5 worm cellular contexts compared by ENCODE assay signal in the genomic region with DNA sequence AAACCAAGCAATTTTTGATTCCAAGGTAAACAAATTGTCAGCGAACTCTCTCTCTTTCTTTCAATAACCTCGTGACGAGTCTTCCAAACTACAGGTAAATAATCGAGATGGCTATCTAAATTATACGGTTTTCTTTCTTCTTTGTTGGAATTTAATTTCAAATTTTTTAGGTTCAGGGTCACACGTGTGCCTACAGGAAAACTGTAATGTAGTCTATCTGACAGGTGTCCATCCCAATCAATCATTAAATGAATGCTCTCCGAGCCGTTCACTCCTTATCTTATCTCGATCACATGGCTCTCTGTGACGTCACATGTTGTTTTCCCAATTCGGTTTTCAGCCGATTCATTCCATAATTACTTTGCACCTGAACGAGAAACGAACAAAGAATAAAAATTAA.
TF ChIP-seq lines count a peak whose summit lies in the region.

No protein-coding gene starts in this region.

TF ChIP-seq in whole organism, L1 larva, 84 proteins besides CTCF, POLR2A, EP300 and RAD21 (continued from another document):
- TF ChIP-seq nhr-20 (tag; optimal IDR thresholded peaks at IDR 0.05; lab: Kevin White, UChicago) (peak; percentile 86), grh-1 (GFP tag; IDR thresholded peaks at IDR 0.05; lab: Robert Waterston, UW) (no peak), Y116A8C.19 (tag; optimal IDR thresholded peaks at IDR 0.05; lab: Kevin White, UChicago; ENCODE audit: borderline replicate concordance) (no peak), alr-1 (tag; optimal IDR thresholded peaks at IDR 0.05; lab: Kevin White, UChicago; ENCODE audit: borderline replicate concordance) (no peak), hlh-4 (tag; optimal IDR thresholded peaks at IDR 0.05; lab: Kevin White, UChicago) (no peak), lin-35 (GFP tag; optimal IDR thresholded peaks at IDR 0.05; lab: Kevin White, UChicago) (peak in 1 of 2 experiments; percentile 29), ets-5 (GFP tag; IDR thresholded peaks at IDR 0.05; lab: Robert Waterston, UW) (no peak), aha-1 (tag; optimal IDR thresholded peaks at IDR 0.05; lab: Kevin White, UChicago) (no peak), dpl-1 (GFP tag; optimal IDR thresholded peaks at IDR 0.05; lab: Kevin White, UChicago) (no peak), sptf-1 (tag; optimal IDR thresholded peaks at IDR 0.05; lab: Kevin White, UChicago) (no peak), lin-14 (GFP tag; optimal IDR thresholded peaks at IDR 0.05; lab: Kevin White, UChicago) (peak; percentile 52), snu-23 (GFP tag; optimal IDR thresholded peaks at IDR 0.05; lab: Kevin White, UChicago) (peak; percentile 28), mdl-1 (tag; optimal IDR thresholded peaks at IDR 0.05; lab: Kevin White, UChicago) (peak in 1 of 2 experiments; percentile 32), egl-13 (tag; optimal IDR thresholded peaks at IDR 0.05; lab: Kevin White, UChicago) (no peak), nhr-90 (tag; optimal IDR thresholded peaks at IDR 0.05; lab: Kevin White, UChicago; ENCODE audit: poor library complexity) (peak; percentile 24), efl-1 (optimal IDR thresholded peaks at IDR 0.05; lab: Kevin White, UChicago) (no peak), efl-1 (GFP tag; optimal IDR thresholded peaks at IDR 0.05 in 1 of 2; lab: Kevin White, UChicago) (peak in 1 of 2 experiments; percentile 84), lir-3 (tag; optimal IDR thresholded peaks at IDR 0.05; lab: Kevin White, UChicago; ENCODE audit: poor library complexity) (no peak), xbp-1 (tag; optimal IDR thresholded peaks at IDR 0.05; lab: Kevin White, UChicago) (no peak), nhr-237 (tag; optimal IDR thresholded peaks at IDR 0.05; lab: Kevin White, UChicago) (no peak), fos-1 (tag; optimal IDR thresholded peaks at IDR 0.05; lab: Kevin White, UChicago) (no peak), hpl-2 (GFP tag; optimal IDR thresholded peaks at IDR 0.05; lab: Kevin White, UChicago) (no peak)

TF ChIP-seq in whole organism, L2 larva, 48 proteins besides CTCF, POLR2A, EP300 and RAD21 (continued from another document):
- TF ChIP-seq elt-3 (tag; optimal IDR thresholded peaks at IDR 0.05; lab: Kevin White, UChicago) (no peak), nhr-77 (tag; optimal IDR thresholded peaks at IDR 0.05; lab: Kevin White, UChicago) (no peak), nhr-12 (tag; optimal IDR thresholded peaks at IDR 0.05; lab: Kevin White, UChicago) (no peak), ztf-4 (tag; optimal IDR thresholded peaks at IDR 0.05; lab: Kevin White, UChicago) (no peak), nhr-129 (tag; optimal IDR thresholded peaks at IDR 0.05; lab: Kevin White, UChicago) (no peak), nhr-23 (tag; optimal IDR thresholded peaks at IDR 0.05; lab: Kevin White, UChicago) (no peak), lin-11 (tag; optimal IDR thresholded peaks at IDR 0.05; lab: Kevin White, UChicago) (no peak), crh-2 (tag; optimal IDR thresholded peaks at IDR 0.05; lab: Kevin White, UChicago) (peak; percentile 36), ceh-16 (tag; optimal IDR thresholded peaks at IDR 0.05; lab: Kevin White, UChicago) (no peak), nhr-237 (tag; optimal IDR thresholded peaks at IDR 0.05; lab: Kevin White, UChicago) (no peak)
TF ChIP-seq in whole organism, L2 larva: peak in this region for 4.

TF ChIP-seq in whole organism, L3 larva, 47 proteins besides CTCF, POLR2A, EP300 and RAD21 (continued from another document):
- TF ChIP-seq ceh-16 (tag; optimal IDR thresholded peaks at IDR 0.05; lab: Kevin White, UChicago) (no peak), nhr-11 (tag; optimal IDR thresholded peaks at IDR 0.05; lab: Kevin White, UChicago) (no peak), nhr-28 (tag; optimal IDR thresholded peaks at IDR 0.05; lab: Kevin White, UChicago) (no peak), nhr-12 (tag; optimal IDR thresholded peaks at IDR 0.05; lab: Kevin White, UChicago) (no peak), pqm-1 (tag; optimal IDR thresholded peaks at IDR 0.05; lab: Kevin White, UChicago) (peak; percentile 70), egl-27 (tag; optimal IDR thresholded peaks at IDR 0.05; lab: Kevin White, UChicago) (no peak), mml-1 (tag; optimal IDR thresholded peaks at IDR 0.05; lab: Kevin White, UChicago) (no peak), aly-2 (tag; optimal IDR thresholded peaks at IDR 0.05; lab: Kevin White, UChicago) (no peak), lsy-12 (tag; optimal IDR thresholded peaks at IDR 0.05; lab: Kevin White, UChicago) (no peak), elt-1 (tag; optimal IDR thresholded peaks at IDR 0.05; lab: Kevin White, UChicago) (peak; percentile 52), nhr-67 (tag; optimal IDR thresholded peaks at IDR 0.05; lab: Kevin White, UChicago) (no peak), lin-15B (tag; optimal IDR thresholded peaks at IDR 0.05; lab: Kevin White, UChicago) (no peak)
TF ChIP-seq in whole organism, L3 larva: peak in this region for 5.

TF ChIP-seq in whole organism, L4 larva, 104 proteins besides CTCF, POLR2A, EP300 and RAD21 (continued from another document and continues in another):
- TF ChIP-seq snpc-1.2 (GFP tag; IDR thresholded peaks at IDR 0.05; lab: Robert Waterston, UW) (no peak), tra-1 (GFP tag; IDR thresholded peaks at IDR 0.05; lab: Robert Waterston, UW) (peak; percentile 72), egl-43 (GFP tag; IDR thresholded peaks at IDR 0.05; lab: Robert Waterston, UW) (no peak), F44E2.7 (GFP tag; IDR thresholded peaks at IDR 0.05; lab: Robert Waterston, UW) (no peak), hif-1 (tag; optimal IDR thresholded peaks at IDR 0.05; lab: Kevin White, UChicago) (no peak), saeg-2 (GFP tag; IDR thresholded peaks at IDR 0.05; lab: Robert Waterston, UW) (no peak), egl-27 (tag; optimal IDR thresholded peaks at IDR 0.05; lab: Kevin White, UChicago) (no peak), lin-13 (GFP tag; optimal IDR thresholded peaks at IDR 0.05; lab: Kevin White, UChicago) (no peak), nhr-76 (tag; optimal IDR thresholded peaks at IDR 0.05; lab: Kevin White, UChicago) (no peak), vab-7 (GFP tag; IDR thresholded peaks at IDR 0.05; lab: Robert Waterston, UW) (no peak), zfp-3 (GFP tag; conservative IDR thresholded peaks at IDR 0.05; lab: Robert Waterston, UW) (no peak), Y5F2A.4 (GFP tag; optimal IDR thresholded peaks at IDR 0.05; lab: Kevin White, UChicago) (no peak), rbr-2 (tag; optimal IDR thresholded peaks at IDR 0.05; lab: Kevin White, UChicago) (no peak), nhr-48 (tag; optimal IDR thresholded peaks at IDR 0.05; lab: Kevin White, UChicago) (peak; percentile 27), aly-2 (tag; optimal IDR thresholded peaks at IDR 0.05; lab: Kevin White, UChicago) (no peak), Y48G9A.11 (GFP tag; IDR thresholded peaks at IDR 0.05; lab: Robert Waterston, UW) (no peak), fkh-10 (GFP tag; optimal IDR thresholded peaks at IDR 0.05; lab: Kevin White, UChicago) (no peak), F37D6.2 (tag; optimal IDR thresholded peaks at IDR 0.05; lab: Kevin White, UChicago) (no peak), mxl-2 (GFP tag; conservative IDR thresholded peaks at IDR 0.05; lab: Robert Waterston, UW) (no peak), skn-1 (tag; optimal IDR thresholded peaks at IDR 0.05; lab: Kevin White, UChicago) (no peak), madf-9 (GFP tag; conservative IDR thresholded peaks at IDR 0.05; lab: Robert Waterston, UW) (no peak), ztf-11 (tag; optimal IDR thresholded peaks at IDR 0.05; lab: Kevin White, UChicago) (no peak), lin-1 (GFP tag; IDR thresholded peaks at IDR 0.05; lab: Robert Waterston, UW) (peak; percentile 71; the same call in 1 of the 2 replicates), set-16 (GFP tag; IDR thresholded peaks at IDR 0.05; lab: Robert Waterston, UW) (no peak), lir-3 (tag; optimal IDR thresholded peaks at IDR 0.05; lab: Kevin White, UChicago) (no peak), tag-97 (GFP tag; IDR thresholded peaks at IDR 0.05; lab: Robert Waterston, UW) (no peak), Y75B8A.6 (GFP tag; IDR thresholded peaks at IDR 0.05; lab: Robert Waterston, UW) (0 out of 2 replicates have a peak, but pooled peaks have one; percentile 42), lin-39 (tag; optimal IDR thresholded peaks at IDR 0.05; lab: Kevin White, UChicago) (no peak), unc-130 (GFP tag; optimal IDR thresholded peaks at IDR 0.05; lab: Kevin White, UChicago) (no peak), lin-29 (GFP tag; IDR thresholded peaks at IDR 0.05; lab: Robert Waterston, UW) (no peak), D1046.2 (GFP tag; IDR thresholded peaks at IDR 0.05; lab: Robert Waterston, UW) (no peak), dve-1 (tag; optimal IDR thresholded peaks at IDR 0.05; lab: Kevin White, UChicago; ENCODE audit: insufficient read depth) (peak; percentile 93), zip-11 (GFP tag; IDR thresholded peaks at IDR 0.05; lab: Robert Waterston, UW) (no peak), daf-12 (tag; optimal IDR thresholded peaks at IDR 0.05; lab: Kevin White, UChicago) (no peak), hlh-30 (tag; optimal IDR thresholded peaks at IDR 0.05; lab: Kevin White, UChicago; ENCODE audit: insufficient read depth) (peak; percentile 44), mep-1 (tag; optimal IDR thresholded peaks at IDR 0.05; lab: Kevin White, UChicago) (peak; percentile 40), dmd-9 (GFP tag; IDR thresholded peaks at IDR 0.05; lab: Robert Waterston, UW) (no peak), unc-62 (GFP tag; optimal IDR thresholded peaks at IDR 0.05 in 1 of 2; lab: Kevin White, UChicago) (peak; percentile 5 to 26), unc-62 (tag; optimal IDR thresholded peaks at IDR 0.05; lab: Kevin White, UChicago) (no peak), lsy-2 (tag; optimal IDR thresholded peaks at IDR 0.05; lab: Kevin White, UChicago) (peak in 1 of 2 experiments; percentile 29), Y105C5A.15 (GFP tag; IDR thresholded peaks at IDR 0.05; lab: Robert Waterston, UW) (no peak), jun-1 (tag; optimal IDR thresholded peaks at IDR 0.05; lab: Kevin White, UChicago) (no peak), lim-7 (GFP tag; IDR thresholded peaks at IDR 0.05; lab: Robert Waterston, UW) (no peak), duxl-1 (tag; optimal IDR thresholded peaks at IDR 0.05; lab: Kevin White, UChicago; ENCODE audit: poor library complexity) (no peak), ceh-28 (tag; optimal IDR thresholded peaks at IDR 0.05; lab: Kevin White, UChicago) (no peak), fos-1 (tag; optimal IDR thresholded peaks at IDR 0.05; lab: Kevin White, UChicago) (no peak)

TF ChIP-seq in whole organism, young adult, 124 proteins besides CTCF, POLR2A, EP300 and RAD21 (continued from another document):
- TF ChIP-seq madf-10 (tag; optimal IDR thresholded peaks at IDR 0.05; lab: Kevin White, UChicago), result peak; percentile 17
- TF ChIP-seq atf-7 (tag; optimal IDR thresholded peaks at IDR 0.05; lab: Kevin White, UChicago), result peak; percentile 64
- no peak for TF ChIP-seq ztf-6 (GFP tag; IDR thresholded peaks at IDR 0.05; lab: Robert Waterston, UW)
- TF ChIP-seq lir-1 (GFP tag; conservative IDR thresholded peaks at IDR 0.05; lab: Robert Waterston, UW), result 0 out of 2 replicates have a peak, but pooled peaks have one; percentile 10
- TF ChIP-seq madf-6 (GFP tag; IDR thresholded peaks at IDR 0.05; lab: Robert Waterston, UW), result peak; percentile 11; the same call in 1 of the 2 replicates
- TF ChIP-seq nhr-120 (GFP tag; IDR thresholded peaks at IDR 0.05; lab: Robert Waterston, UW), result no peak
- TF ChIP-seq lin-40 (tag; optimal IDR thresholded peaks at IDR 0.05; lab: Kevin White, UChicago), result peak; percentile 26
- TF ChIP-seq ztf-22 (GFP tag; optimal IDR thresholded peaks at IDR 0.05; lab: Kevin White, UChicago), result peak; percentile 44
- peak; percentile 19 for TF ChIP-seq repo-1 (tag; optimal IDR thresholded peaks at IDR 0.05; lab: Kevin White, UChicago)
- TF ChIP-seq ekl-4 (GFP tag; IDR thresholded peaks at IDR 0.05; lab: Robert Waterston, UW), result no peak
- TF ChIP-seq ets-4 (GFP tag; optimal IDR thresholded peaks at IDR 0.05; lab: Kevin White, UChicago), result peak; percentile 2
- TF ChIP-seq aptf-2 (GFP tag; conservative IDR thresholded peaks at IDR 0.05; lab: Robert Waterston, UW), result no peak
- TF ChIP-seq cebp-1 (GFP tag; IDR thresholded peaks at IDR 0.05; lab: Robert Waterston, UW), result 0 out of 2 replicates have a peak, but pooled peaks have one; percentile 17
- TF ChIP-seq cebp-1 (tag; optimal IDR thresholded peaks at IDR 0.05; lab: Kevin White, UChicago), result peak; percentile 64
